Worm (Caenorhabditis elegans): ENCODE data around the gene cyn-1.

Gene cyn-1

ce11 chrV:14354258-14354877 lies 1.5 kb upstream of the cyn-1 start, which contains the start of gene Y49A3A.3 (continued):
- TF ChIP-seq ets-4 (GFP tag; optimal IDR thresholded peaks at IDR 0.05), result no peak
- no peak for TF ChIP-seq ceh-58 (GFP tag; IDR thresholded peaks at IDR 0.05)
- peak; percentile 89 for TF ChIP-seq ceh-79 (tag; optimal IDR thresholded peaks at IDR 0.05)
- no peak for TF ChIP-seq egrh-3 (GFP tag; IDR thresholded peaks at IDR 0.05)
- no peak for TF ChIP-seq sdz-38 (tag; optimal IDR thresholded peaks at IDR 0.05)
- TF ChIP-seq cebp-2 (GFP tag; IDR thresholded peaks at IDR 0.05), result 0 out of 2 replicates have a peak, but pooled peaks have one; percentile 60
- TF ChIP-seq snpc-1.3 (tag; optimal IDR thresholded peaks at IDR 0.05; ENCODE audit: insufficient read depth), result no peak
- TF ChIP-seq C06A6.2 (GFP tag; conservative IDR thresholded peaks at IDR 0.05), result 0 out of 2 replicates have a peak, but pooled peaks have one; percentile 13
- TF ChIP-seq ztf-22 (GFP tag; optimal IDR thresholded peaks at IDR 0.05), result peak; percentile 16
- peak; percentile 34 for TF ChIP-seq madf-10 (tag; optimal IDR thresholded peaks at IDR 0.05)
- TF ChIP-seq zim-3 (tag; optimal IDR thresholded peaks at IDR 0.05), result peak; percentile 73
- no peak for TF ChIP-seq tbx-9 (tag; optimal IDR thresholded peaks at IDR 0.05; ENCODE audit: borderline replicate concordance)
- no peak for TF ChIP-seq efl-1 (GFP tag; optimal IDR thresholded peaks at IDR 0.05)
- TF ChIP-seq rec-8 (tag; optimal IDR thresholded peaks at IDR 0.05), result no peak
- TF ChIP-seq madf-6 (GFP tag; IDR thresholded peaks at IDR 0.05), result peak; percentile 56
- no peak for TF ChIP-seq ztf-6 (GFP tag; IDR thresholded peaks at IDR 0.05)
- TF ChIP-seq rpc-1 (optimal IDR thresholded peaks at IDR 0.05), result no peak
- no peak for TF ChIP-seq rpc-1 (tag; optimal IDR thresholded peaks at IDR 0.05)
- TF ChIP-seq dpl-1 (GFP tag; optimal IDR thresholded peaks at IDR 0.05), result no peak
- peak; percentile 87 for TF ChIP-seq tlf-1 (GFP tag; optimal IDR thresholded peaks at IDR 0.05)
- peak; percentile 84 for TF ChIP-seq atf-7 (tag; optimal IDR thresholded peaks at IDR 0.05)
- TF ChIP-seq egl-18 (GFP tag; IDR thresholded peaks at IDR 0.05), result no peak
- TF ChIP-seq nfya-2 (GFP tag; IDR thresholded peaks at IDR 0.05), result 0 out of 2 replicates have a peak, but pooled peaks have one; percentile 22
- peak; percentile 49 for TF ChIP-seq mcd-1 (GFP tag; IDR thresholded peaks at IDR 0.05)
- TF ChIP-seq zfh-2 (GFP tag; conservative IDR thresholded peaks at IDR 0.05), result no peak
- TF ChIP-seq Y95B8A.8 (GFP tag; IDR thresholded peaks at IDR 0.05), result peak; percentile 5; the same call in 1 of the 2 replicates
- no peak; the same call in 1 of the 2 replicates for TF ChIP-seq Y79H2A.3 (GFP tag; conservative IDR thresholded peaks at IDR 0.05)
- TF ChIP-seq nfyb-1 (GFP tag; IDR thresholded peaks at IDR 0.05), result peak; percentile 78
- TF ChIP-seq nhr-120 (GFP tag; IDR thresholded peaks at IDR 0.05), result no peak
- peak; percentile 52 for TF ChIP-seq ztf-18 (tag; optimal IDR thresholded peaks at IDR 0.05)
- no peak for TF ChIP-seq sea-2 (GFP tag; IDR thresholded peaks at IDR 0.05)
- TF ChIP-seq T26A5.8 (tag; optimal IDR thresholded peaks at IDR 0.05), result no peak
- 0 out of 2 replicates have a peak, but pooled peaks have one; percentile 78 for TF ChIP-seq Y53G8AR.9 (GFP tag; conservative IDR thresholded peaks at IDR 0.05)
- TF ChIP-seq aptf-3 (GFP tag; IDR thresholded peaks at IDR 0.05), result no peak
- no peak for TF ChIP-seq T07F8.4 (tag; optimal IDR thresholded peaks at IDR 0.05)
- no peak for TF ChIP-seq nhr-179 (tag; optimal IDR thresholded peaks at IDR 0.05)
- no peak for TF ChIP-seq cebp-1 (GFP tag; IDR thresholded peaks at IDR 0.05)
- peak; percentile 70 for TF ChIP-seq cebp-1 (tag; optimal IDR thresholded peaks at IDR 0.05)
- TF ChIP-seq ama-1 (optimal IDR thresholded peaks at IDR 0.05), result peak; percentile 76
- TF ChIP-seq ama-1 (GFP tag; optimal IDR thresholded peaks at IDR 0.05), result peak in 1 of 2 experiments; percentile 80
- TF ChIP-seq Y67H2A.10 (GFP tag; conservative IDR thresholded peaks at IDR 0.05), result no peak
- peak; percentile 23 for TF ChIP-seq F22D6.2 (tag; optimal IDR thresholded peaks at IDR 0.05)
- TF ChIP-seq fkh-3 (tag; optimal IDR thresholded peaks at IDR 0.05), result peak; percentile 63
- TF ChIP-seq K12H6.12 (tag; optimal IDR thresholded peaks at IDR 0.05), result no peak
- TF ChIP-seq F37B4.10 (GFP tag; IDR thresholded peaks at IDR 0.05), result no peak
- peak; percentile 87 for TF ChIP-seq F52B5.7 (tag; optimal IDR thresholded peaks at IDR 0.05)
- TF ChIP-seq hsf-1 (GFP tag; IDR thresholded peaks at IDR 0.05), result peak; percentile 17; the same call in 1 of the 2 replicates
- peak; percentile 48 for TF ChIP-seq F10E7.11 (tag; optimal IDR thresholded peaks at IDR 0.05)
- TF ChIP-seq B0019.2 (GFP tag; conservative IDR thresholded peaks at IDR 0.05), result no peak
- TF ChIP-seq mel-28 (tag; optimal IDR thresholded peaks at IDR 0.05; ENCODE audit: borderline replicate concordance), result peak; percentile 46

Measured in whole organism, young adult.